Worm (Caenorhabditis elegans): ENCODE measurements around the gene cah-4.

cah-4 gene

ce11 chrX:13583895-13584344 is 41.5 kb downstream of the cah-4 start (continued):
- TF ChIP-seq D2030.7 (GFP tag; IDR thresholded peaks at IDR 0.05): no peak
- no peak for TF ChIP-seq akir-1 (GFP tag; optimal IDR thresholded peaks at IDR 0.05)
- no peak for TF ChIP-seq madf-6 (GFP tag; IDR thresholded peaks at IDR 0.05)
- no peak for TF ChIP-seq ztf-3 (GFP tag; optimal IDR thresholded peaks at IDR 0.05)
- no peak for TF ChIP-seq F37B4.10 (GFP tag; IDR thresholded peaks at IDR 0.05)
- TF ChIP-seq lir-1 (GFP tag; conservative IDR thresholded peaks at IDR 0.05): no peak
- TF ChIP-seq zim-3 (tag; optimal IDR thresholded peaks at IDR 0.05): no peak
- TF ChIP-seq mcd-1 (GFP tag; IDR thresholded peaks at IDR 0.05): peak; percentile 38
- no peak for TF ChIP-seq F57C9.4 (tag; optimal IDR thresholded peaks at IDR 0.05)
- TF ChIP-seq gei-17 (GFP tag; optimal IDR thresholded peaks at IDR 0.05): peak; percentile 33
- TF ChIP-seq F55B11.4 (tag; optimal IDR thresholded peaks at IDR 0.05; ENCODE audit: borderline replicate concordance, insufficient read depth): no peak
- no peak for TF ChIP-seq madf-8 (GFP tag; conservative IDR thresholded peaks at IDR 0.05)
- no peak for TF ChIP-seq nhr-179 (tag; optimal IDR thresholded peaks at IDR 0.05)
- TF ChIP-seq let-607 (tag; optimal IDR thresholded peaks at IDR 0.05): no peak
- TF ChIP-seq ztf-25 (GFP tag; IDR thresholded peaks at IDR 0.05): no peak
- TF ChIP-seq ceh-40 (GFP tag; IDR thresholded peaks at IDR 0.05): no peak
- TF ChIP-seq nhr-80 (tag; optimal IDR thresholded peaks at IDR 0.05): peak; percentile 53
- no peak for TF ChIP-seq egl-44 (GFP tag; IDR thresholded peaks at IDR 0.05)
- no peak for TF ChIP-seq ztf-22 (GFP tag; optimal IDR thresholded peaks at IDR 0.05)
- no peak for TF ChIP-seq lsy-27 (tag; optimal IDR thresholded peaks at IDR 0.05; ENCODE audit: borderline replicate concordance, insufficient read depth)
- no peak for TF ChIP-seq C06A6.2 (GFP tag; conservative IDR thresholded peaks at IDR 0.05)
- TF ChIP-seq nfya-1 (tag; optimal IDR thresholded peaks at IDR 0.05; ENCODE audit: borderline replicate concordance, insufficient read depth): no peak
- no peak for TF ChIP-seq aptf-3 (GFP tag; IDR thresholded peaks at IDR 0.05)
- TF ChIP-seq snpc-1.3 (tag; optimal IDR thresholded peaks at IDR 0.05; ENCODE audit: insufficient read depth): no peak
- no peak for TF ChIP-seq F33H1.4 (GFP tag; IDR thresholded peaks at IDR 0.05)
- no peak for TF ChIP-seq hrde-1 (tag; optimal IDR thresholded peaks at IDR 0.05; ENCODE audit: borderline replicate concordance)
- no peak for TF ChIP-seq ztf-26 (tag; optimal IDR thresholded peaks at IDR 0.05)
- no peak for TF ChIP-seq unc-62 (GFP tag; optimal IDR thresholded peaks at IDR 0.05)
- no peak for TF ChIP-seq nhr-120 (GFP tag; IDR thresholded peaks at IDR 0.05)
- TF ChIP-seq nhr-90 (tag; optimal IDR thresholded peaks at IDR 0.05): no peak
- TF ChIP-seq efl-1 (GFP tag; optimal IDR thresholded peaks at IDR 0.05): no peak
- TF ChIP-seq ama-1 (optimal IDR thresholded peaks at IDR 0.05): no peak
- no peak for TF ChIP-seq ama-1 (GFP tag; optimal IDR thresholded peaks at IDR 0.05)
- TF ChIP-seq tbp1 (GFP tag; optimal IDR thresholded peaks at IDR 0.05): no peak
- peak; percentile 12 for TF ChIP-seq ceh-27 (GFP tag; optimal IDR thresholded peaks at IDR 0.05)
- TF ChIP-seq lin-54 (GFP tag; optimal IDR thresholded peaks at IDR 0.05): peak; percentile 5
- no peak for TF ChIP-seq attf-6 (GFP tag; IDR thresholded peaks at IDR 0.05)

ce11 chrX:13584725-13585371 is 42.5 kb downstream of the cah-4 start, which contains the start of gene unc-84:
TSS of gene unc-84 (plus strand) at chrX:13584775.
- TF ChIP-seq T07F8.4 (tag; optimal IDR thresholded peaks at IDR 0.05) (no peak), zfh-2 (GFP tag; conservative IDR thresholded peaks at IDR 0.05) (peak; percentile 58; the same call in 1 of the 2 replicates), lin-54 (GFP tag; optimal IDR thresholded peaks at IDR 0.05) (peak; percentile 10)
